Fruit fly (Drosophila melanogaster) whole organism, prepupa: ENCODE data around the gene cd.
A peak's percentile ranks its signal among the peaks of the same experiment; 100 is the strongest.

Experiments used
- Blimp-1 ChIP-seq: fragments of 200-800 bp; sonication (Bioruptor generic); optimal IDR thresholded peaks from 3 replicates; lab custom pipeline; 2017; ENCODE audit warnings: missing biosample characterization, missing genetic modification characterization, mild to moderate bottlenecking, moderate library complexity, missing genetic modification reagents
- CG10631 ChIP-seq: fragments of 200-800 bp; sonication (Bioruptor generic); optimal IDR thresholded peaks from 2 replicates; lab custom pipeline; 2016; ENCODE audit warnings: missing biosample characterization, missing genetic modification characterization
- CG10669 ChIP-seq: fragments of 200-800 bp; sonication (Bioruptor generic); optimal IDR thresholded peaks from 3 replicates; lab custom pipeline; 2018; ENCODE audit warnings: missing biosample characterization, mild to moderate bottlenecking, missing genetic modification characterization, moderate library complexity
- CG11294 ChIP-seq: fragments of 200-800 bp; sonication (Bioruptor generic); IDR thresholded peaks from 2 replicates; pipeline ENCODE4 v1.3.6; 2022; ENCODE audit warnings: missing biosample characterization, missing genetic modification characterization
- CG11762 ChIP-seq: fragments of 200-800 bp; sonication (Bioruptor generic); optimal IDR thresholded peaks from 3 replicates; lab custom pipeline; 2016; ENCODE audit warnings: missing biosample characterization, missing genetic modification characterization; ENCODE audit not compliant: insufficient read depth
- CG11902 ChIP-seq: fragments of 200-800 bp; sonication (Bioruptor generic); optimal IDR thresholded peaks from 3 replicates; lab custom pipeline; 2016; ENCODE audit warnings: missing biosample characterization, missing genetic modification characterization
- CG15336 ChIP-seq: fragments of 200-800 bp; sonication (Bioruptor generic); IDR thresholded peaks from 2 replicates; pipeline ENCODE4 v1.3.6; 2022; ENCODE audit warnings: missing biosample characterization, missing genetic modification characterization
- CG1621 ChIP-seq: fragments of 200-800 bp; sonication (Bioruptor generic); optimal IDR thresholded peaks from 3 replicates; lab custom pipeline; 2018; ENCODE audit warnings: missing biosample characterization, mild to moderate bottlenecking, missing genetic modification characterization
- CG16779 ChIP-seq: fragments of 200-800 bp; sonication (Bioruptor generic); optimal IDR thresholded peaks from 3 replicates; lab custom pipeline; 2017; ENCODE audit warnings: missing biosample characterization, mild to moderate bottlenecking, missing genetic modification characterization
- CG3032 ChIP-seq: fragments of 200-800 bp; optimal IDR thresholded peaks from 2 replicates; lab custom pipeline; 2019; ENCODE audit warnings: missing biosample characterization, mild to moderate bottlenecking, missing genetic modification characterization, moderate library complexity
- CG31627 ChIP-seq: fragments of 200-800 bp; sonication (Bioruptor generic); optimal IDR thresholded peaks from 3 replicates; lab custom pipeline; 2016; ENCODE audit warnings: missing biosample characterization, missing genetic modification characterization
- CG32006 ChIP-seq: fragments of 200-800 bp; sonication (Bioruptor generic); optimal IDR thresholded peaks from 3 replicates; lab custom pipeline; 2017; ENCODE audit warnings: missing biosample characterization, mild to moderate bottlenecking, missing genetic modification characterization
- CG34406 ChIP-seq: fragments of 200-800 bp; sonication (Bioruptor generic); optimal IDR thresholded peaks from 3 replicates; lab custom pipeline; 2016; ENCODE audit warnings: missing biosample characterization, missing genetic modification characterization
- CG4318 ChIP-seq: fragments of 200-800 bp; sonication (Bioruptor generic); optimal IDR thresholded peaks from 3 replicates; lab custom pipeline; 2017; ENCODE audit warnings: missing biosample characterization, mild to moderate bottlenecking, missing genetic modification characterization
- CG6276 ChIP-seq: fragments of 200-800 bp; sonication (Bioruptor generic); optimal IDR thresholded peaks from 2 replicates; lab custom pipeline; 2017; ENCODE audit warnings: missing biosample characterization, mild to moderate bottlenecking, missing genetic modification characterization
- CG6792 ChIP-seq: fragments of 200-800 bp; sonication (Bioruptor generic); optimal IDR thresholded peaks from 3 replicates; lab custom pipeline; 2016; ENCODE audit warnings: missing biosample characterization, missing genetic modification characterization
- CG6808 ChIP-seq: fragments of 200-800 bp; sonication (Bioruptor generic); optimal IDR thresholded peaks from 3 replicates; lab custom pipeline; 2017; ENCODE audit warnings: missing biosample characterization, missing genetic modification characterization, mild to moderate bottlenecking, moderate library complexity, missing genetic modification reagents
- CG6854 ChIP-seq: fragments of 200-800 bp; sonication (Bioruptor generic); optimal IDR thresholded peaks from 2 replicates; lab custom pipeline; 2017; ENCODE audit warnings: missing biosample characterization, mild to moderate bottlenecking, missing genetic modification characterization
- CG7368 ChIP-seq: fragments of 200-800 bp; sonication (Bioruptor generic); optimal IDR thresholded peaks from 3 replicates; lab custom pipeline; 2016; ENCODE audit warnings: missing biosample characterization, missing genetic modification characterization
- CG8119 ChIP-seq: fragments of 200-800 bp; sonication (Bioruptor generic); IDR thresholded peaks from 3 replicates; pipeline ENCODE4 v1.3.6; 2022; ENCODE audit warnings: missing biosample characterization, missing genetic modification characterization
- CG8319 ChIP-seq: fragments of 200-800 bp; sonication (Bioruptor generic); optimal IDR thresholded peaks from 3 replicates; lab custom pipeline; 2016; ENCODE audit warnings: missing biosample characterization, missing genetic modification characterization
- CG8632 ChIP-seq: fragments of 200-800 bp; sonication (Bioruptor generic); optimal IDR thresholded peaks from 3 replicates; lab custom pipeline; 2016; ENCODE audit warnings: missing biosample characterization, missing genetic modification characterization
- CG9139 ChIP-seq: fragments of 200-800 bp; sonication (Bioruptor generic); optimal IDR thresholded peaks from 3 replicates; lab custom pipeline; 2017; ENCODE audit warnings: missing biosample characterization, mild to moderate bottlenecking, missing genetic modification characterization
- Eip75B ChIP-seq: fragments of 200-800 bp; sonication (Bioruptor generic); optimal IDR thresholded peaks from 3 replicates; lab custom pipeline; 2016; ENCODE audit warnings: missing biosample characterization, missing genetic modification characterization
- Eip93F ChIP-seq: fragments of 200-800 bp; sonication (Bioruptor generic); optimal IDR thresholded peaks from 2 replicates; lab custom pipeline; 2016; ENCODE audit warnings: missing biosample characterization, mild to moderate bottlenecking, missing genetic modification characterization
- Ets21C ChIP-seq: fragments of 200-800 bp; sonication (Bioruptor generic); optimal IDR thresholded peaks from 3 replicates; lab custom pipeline; 2016; ENCODE audit warnings: missing biosample characterization, missing genetic modification characterization
- Ets96B ChIP-seq: fragments of 200-800 bp; optimal IDR thresholded peaks from 2 replicates; lab custom pipeline; 2019; ENCODE audit warnings: missing biosample characterization, mild to moderate bottlenecking, missing genetic modification characterization, moderate library complexity
- Gug ChIP-seq: fragments of 200-800 bp; sonication (Bioruptor generic); IDR thresholded peaks from 2 replicates; pipeline ENCODE4 v1.3.6; 2022; ENCODE audit warnings: missing biosample characterization, missing genetic modification characterization
- Hr38 ChIP-seq: sonication (Bioruptor generic); optimal IDR thresholded peaks from 2 replicates; lab custom pipeline; 2016; ENCODE audit warnings: missing biosample characterization, missing genetic modification characterization
- Hr39 ChIP-seq: fragments of 200-800 bp; sonication (Bioruptor generic); optimal IDR thresholded peaks from 2 replicates; lab custom pipeline; 2016; ENCODE audit warnings: missing biosample characterization, missing genetic modification characterization
- Lpt ChIP-seq: fragments of 200-800 bp; sonication (Bioruptor generic); optimal IDR thresholded peaks from 3 replicates; lab custom pipeline; 2016; ENCODE audit warnings: missing biosample characterization, missing genetic modification characterization
- Met ChIP-seq: fragments of 200-800 bp; sonication (Bioruptor generic); optimal IDR thresholded peaks from 3 replicates; lab custom pipeline; 2016; ENCODE audit warnings: missing biosample characterization, missing genetic modification characterization
- OdsH ChIP-seq: fragments of 200-800 bp; sonication (Bioruptor generic); optimal IDR thresholded peaks from 3 replicates; lab custom pipeline; 2016; ENCODE audit warnings: missing biosample characterization, missing genetic modification characterization
- Smox ChIP-seq: fragments of 200-800 bp; sonication (Bioruptor generic); optimal IDR thresholded peaks from 3 replicates; lab custom pipeline; 2016; ENCODE audit warnings: missing biosample characterization, missing genetic modification characterization
- Sox102F ChIP-seq: fragments of 200-800 bp; sonication (Bioruptor generic); optimal IDR thresholded peaks from 2 replicates; lab custom pipeline; 2016; ENCODE audit warnings: missing biosample characterization, mild to moderate bottlenecking, missing genetic modification characterization
- Sox15 ChIP-seq: fragments of 200-800 bp; sonication (Bioruptor generic); optimal IDR thresholded peaks from 3 replicates; lab custom pipeline; 2016; ENCODE audit warnings: missing biosample characterization, missing genetic modification characterization
- achi ChIP-seq: fragments of 200-800 bp; sonication (Bioruptor generic); optimal IDR thresholded peaks from 3 replicates; lab custom pipeline; 2016; ENCODE audit warnings: missing biosample characterization, missing genetic modification characterization
- acj6 ChIP-seq: fragments of 200-800 bp; sonication (Bioruptor generic); optimal IDR thresholded peaks from 3 replicates; lab custom pipeline; 2016; ENCODE audit warnings: missing biosample characterization, missing genetic modification characterization
- cyc ChIP-seq: fragments of 200-800 bp; sonication (Bioruptor generic); optimal IDR thresholded peaks from 3 replicates; lab custom pipeline; 2016; ENCODE audit warnings: missing biosample characterization, missing genetic modification characterization
- dac ChIP-seq: fragments of 200-800 bp; sonication (Bioruptor generic); optimal IDR thresholded peaks from 2 replicates; lab custom pipeline; 2017; ENCODE audit warnings: missing biosample characterization, mild to moderate bottlenecking, missing genetic modification characterization
- eg ChIP-seq: fragments of 200-800 bp; sonication (Bioruptor generic); IDR thresholded peaks from 3 replicates; pipeline ENCODE4 v1.3.6; 2022; ENCODE audit warnings: missing biosample characterization, missing genetic modification characterization
- fd59A ChIP-seq: fragments of 200-800 bp; sonication (Bioruptor generic); optimal IDR thresholded peaks from 2 replicates; lab custom pipeline; 2017; ENCODE audit warnings: missing biosample characterization, mild to moderate bottlenecking, missing genetic modification characterization, missing genetic modification reagents
- fd85E ChIP-seq: fragments of 200-800 bp; sonication (Bioruptor generic); optimal IDR thresholded peaks from 3 replicates; lab custom pipeline; 2016; ENCODE audit warnings: missing biosample characterization, missing genetic modification characterization
- fkh ChIP-seq: fragments of 200-800 bp; sonication (Bioruptor generic); optimal IDR thresholded peaks from 3 replicates; lab custom pipeline; 2017; ENCODE audit warnings: missing biosample characterization, mild to moderate bottlenecking, missing genetic modification characterization, moderate library complexity
- net ChIP-seq: fragments of 200-800 bp; sonication (Bioruptor generic); optimal IDR thresholded peaks from 3 replicates; lab custom pipeline; 2016; ENCODE audit warnings: missing biosample characterization, missing genetic modification characterization
- pdm3 ChIP-seq: fragments of 200-800 bp; sonication (Bioruptor generic); optimal IDR thresholded peaks from 3 replicates; lab custom pipeline; 2016; ENCODE audit warnings: missing biosample characterization, missing genetic modification characterization
- salr ChIP-seq, 2 experiments: fragments of 200-800 bp; sonication (Bioruptor generic); optimal IDR thresholded peaks; 3 replicates each; lab custom pipeline; 2016 to 2018; ENCODE audit warnings: missing biosample characterization in 2 of 2, missing genetic modification characterization in 2 of 2, mild to moderate bottlenecking in 1 of 2
- spab ChIP-seq: fragments of 200-800 bp; sonication (Bioruptor generic); optimal IDR thresholded peaks from 2 replicates; lab custom pipeline; 2017; ENCODE audit warnings: missing biosample characterization, mild to moderate bottlenecking, missing genetic modification characterization, missing genetic modification reagents
- ss ChIP-seq, 2 experiments: fragments of 200-800 bp; sonication (Bioruptor generic); optimal IDR thresholded peaks; 2 replicates in 1 of 2; 3 replicates in 1 of 2; lab custom pipeline; 2017 to 2018; ENCODE audit warnings: mild to moderate bottlenecking in 2 of 2, missing biosample characterization in 2 of 2, missing genetic modification characterization in 2 of 2, moderate library complexity in 1 of 2
- svp ChIP-seq: fragments of 200-800 bp; sonication (Bioruptor generic); peaks from one replicate; lab custom pipeline; 2016; ENCODE audit warnings: missing biosample characterization, missing genetic modification characterization
- topi ChIP-seq: fragments of 200-800 bp; sonication (Bioruptor generic); optimal IDR thresholded peaks from 3 replicates; lab custom pipeline; 2016; ENCODE audit warnings: missing biosample characterization, missing genetic modification characterization
- vri ChIP-seq: fragments of 200-800 bp; sonication (Bioruptor generic); optimal IDR thresholded peaks from 3 replicates; lab custom pipeline; 2016; ENCODE audit warnings: missing biosample characterization, mild to moderate bottlenecking, missing genetic modification characterization

Gene cd

DNA sequence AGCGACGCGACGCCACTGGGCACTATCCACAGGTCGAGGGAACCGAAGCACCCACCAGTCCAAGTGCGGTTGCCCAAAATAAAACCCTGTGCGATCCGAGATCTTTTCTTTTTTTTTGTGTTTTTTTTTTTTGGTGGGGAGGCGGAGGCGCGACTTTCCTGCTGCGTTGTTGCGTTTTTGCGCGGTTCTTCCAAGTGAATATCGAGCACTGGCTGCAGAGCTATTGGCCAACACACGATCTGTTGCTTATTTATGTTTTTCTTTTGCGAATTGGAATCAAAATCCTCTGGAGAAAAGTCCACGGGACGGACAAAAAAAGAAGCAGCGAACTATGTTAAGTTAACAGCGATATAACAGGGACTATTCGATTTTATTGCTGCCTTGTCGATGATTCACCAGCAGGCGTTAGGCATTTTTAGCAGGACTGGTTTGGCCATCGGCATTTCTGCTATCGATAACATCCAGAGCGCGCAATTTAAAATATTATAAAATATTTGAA lies 26.1 kb downstream of the cd start, which contains the start of gene wge:
wge (minus strand) TSS at position 343 of the 499 bp plus-strand sequence.
- TF ChIP-seq pdm3 (no peak), CG32006 (GFP tag; lab: Kevin White, UChicago) (peak; percentile 77), CG9139 (GFP tag; lab: Kevin White, UChicago) (peak; percentile 90), salr (GFP tag; optimal IDR thresholded peaks at IDR 0.05; lab: Kevin White, UChicago) (peak; percentile 44 to 85), fkh (no peak), topi (GFP tag; lab: Kevin White, UChicago) (peak; percentile 32), CG6854 (GFP tag; lab: Kevin White, UChicago) (peak; percentile 18), Eip75B (no peak), CG16779 (tag; lab: Kevin White, UChicago) (peak; percentile 84), Sox102F (GFP tag; lab: Kevin White, UChicago) (no peak), CG8319 (GFP tag; lab: Kevin White, UChicago) (peak; percentile 24), net (peak; percentile 81), cyc (GFP tag; lab: Kevin White, UChicago) (no peak), Blimp-1 (GFP tag; lab: Kevin White, UChicago) (peak; percentile 11), Hr39 (no peak), spab (GFP tag; lab: Kevin White, UChicago) (peak; percentile 87), fd85E (GFP tag; lab: Kevin White, UChicago) (no peak), svp (GFP tag; lab: Kevin White, UChicago) (peak; percentile 28), CG11902 (no peak), Smox (GFP tag; lab: Kevin White, UChicago) (no peak), CG31627 (GFP tag; lab: Kevin White, UChicago) (no peak), CG4318 (GFP tag; lab: Kevin White, UChicago) (no peak), dac (GFP tag; lab: Kevin White, UChicago) (peak; percentile 27), Eip93F (peak; percentile 47), CG11294 (GFP tag; lab: Robert Waterston, UW) (no peak), Gug (GFP tag; lab: Robert Waterston, UW) (peak; percentile 69), Ets96B (tag; lab: Kevin White, UChicago) (peak; percentile 64), CG8119 (peak; percentile 90), CG6276 (GFP tag; lab: Kevin White, UChicago) (peak; percentile 85), CG10631 (GFP tag; lab: Kevin White, UChicago) (no peak), Hr38 (GFP tag; lab: Kevin White, UChicago) (no peak), CG3032 (tag; lab: Kevin White, UChicago) (peak; percentile 64), CG8632 (peak; percentile 52), CG34406 (GFP tag; lab: Kevin White, UChicago) (peak; percentile 46), Met (GFP tag; lab: Kevin White, UChicago) (no peak), Lpt (GFP tag; lab: Kevin White, UChicago) (peak; percentile 65), fd59A (GFP tag; lab: Kevin White, UChicago) (peak; percentile 64), CG6792 (peak; percentile 22), ss (GFP tag; optimal IDR thresholded peaks at IDR 0.05; lab: Kevin White, UChicago) (peak; percentile 92 to 96), CG10669 (GFP tag; lab: Kevin White, UChicago) (peak; percentile 74), CG15336 (GFP tag; lab: Robert Waterston, UW) (peak; percentile 78), CG7368 (peak; percentile 23), Sox15 (GFP tag; lab: Kevin White, UChicago) (no peak), OdsH (GFP tag; lab: Kevin White, UChicago) (no peak), CG1621 (peak; percentile 78), CG11762 (GFP tag; lab: Kevin White, UChicago) (peak; percentile 21), achi (GFP tag; lab: Kevin White, UChicago) (peak; percentile 47), CG6808 (GFP tag; lab: Kevin White, UChicago) (peak; percentile 93), acj6 (GFP tag; lab: Kevin White, UChicago) (peak; percentile 22), Ets21C (no peak), vri (peak; percentile 37), eg (peak; percentile 80)
